Fruit fly (Drosophila melanogaster) whole organism, embryonic: Measurements from ENCODE around the gene RpL28.
A peak's percentile ranks its signal among the peaks of the same experiment; 100 is the strongest.

Experiments
- Asciz ChIP-seq: fragments of 200-800 bp; sonication (Bioruptor generic); optimal IDR thresholded peaks from 2 replicates; lab custom pipeline; 2017; ENCODE audit warnings: missing biosample characterization, mild to moderate bottlenecking, missing genetic modification characterization, missing genetic modification reagents
- Atf3 ChIP-seq: fragments of 200-800 bp; sonication (Bioruptor generic); optimal IDR thresholded peaks from 3 replicates; lab custom pipeline; 2016; ENCODE audit warnings: missing biosample characterization, missing genetic modification characterization
- B-H2 ChIP-seq: fragments of 200-800 bp; sonication (Bioruptor generic); optimal IDR thresholded peaks from 2 replicates; lab custom pipeline; 2018; ENCODE audit warnings: missing biosample characterization, mild to moderate bottlenecking, missing genetic modification characterization
- CG10267 ChIP-seq: fragments of 200-800 bp; sonication (Bioruptor generic); optimal IDR thresholded peaks from 2 replicates; lab custom pipeline; 2018; ENCODE audit warnings: missing biosample characterization, mild to moderate bottlenecking, missing genetic modification characterization, moderate library complexity
- CG11456 ChIP-seq: fragments of 200-800 bp; sonication (Bioruptor generic); IDR thresholded peaks from 3 replicates; pipeline ENCODE4 v1.3.6; 2022; ENCODE audit warnings: missing biosample characterization, missing genetic modification characterization
- CG12219 ChIP-seq: fragments of 200-800 bp; sonication (Bioruptor generic); optimal IDR thresholded peaks from 3 replicates; lab custom pipeline; 2018; ENCODE audit warnings: missing biosample characterization, mild to moderate bottlenecking, missing genetic modification characterization
- CG12391 ChIP-seq: fragments of 200-800 bp; sonication (Bioruptor generic); optimal IDR thresholded peaks from 3 replicates; lab custom pipeline; 2018; ENCODE audit warnings: missing biosample characterization, mild to moderate bottlenecking, missing genetic modification characterization, moderate library complexity
- CG13287 ChIP-seq: fragments of 200-800 bp; sonication (Bioruptor generic); IDR thresholded peaks from 2 replicates; pipeline ENCODE4 v1.3.6; 2022; ENCODE audit warnings: missing biosample characterization, missing genetic modification characterization; ENCODE audit not compliant: partially characterized antibody
- CG14860 ChIP-seq: fragments of 200-800 bp; sonication (Bioruptor generic); IDR thresholded peaks from 3 replicates; pipeline ENCODE4 v1.3.6; 2022; ENCODE audit warnings: missing biosample characterization, missing genetic modification characterization; ENCODE audit not compliant: partially characterized antibody
- CG17612 ChIP-seq: fragments of 200-800 bp; sonication (Bioruptor generic); IDR thresholded peaks from 2 replicates; pipeline ENCODE4 v1.3.6; 2022; ENCODE audit warnings: missing biosample characterization, missing genetic modification characterization
- CG17802 ChIP-seq: fragments of 200-800 bp; sonication (Bioruptor generic); optimal IDR thresholded peaks from 2 replicates; lab custom pipeline; 2018; ENCODE audit warnings: missing biosample characterization, mild to moderate bottlenecking, missing genetic modification characterization, moderate library complexity
- CG18619 ChIP-seq: fragments of 200-800 bp; sonication (Bioruptor generic); optimal IDR thresholded peaks from 3 replicates; lab custom pipeline; 2017; ENCODE audit warnings: missing biosample characterization, mild to moderate bottlenecking, missing genetic modification characterization
- CG2116 ChIP-seq: fragments of 200-800 bp; sonication (Bioruptor generic); optimal IDR thresholded peaks from 3 replicates; lab custom pipeline; 2018; ENCODE audit warnings: missing biosample characterization, mild to moderate bottlenecking, missing genetic modification characterization
- CG33213 ChIP-seq: fragments of 200-800 bp; sonication (Bioruptor generic); optimal IDR thresholded peaks from 3 replicates; lab custom pipeline; 2016; ENCODE audit warnings: missing biosample characterization, missing genetic modification characterization
- CG4360 ChIP-seq: fragments of 200-800 bp; sonication (Bioruptor generic); IDR thresholded peaks from 2 replicates; pipeline ENCODE4 v1.3.6; 2022; ENCODE audit warnings: missing biosample characterization, missing genetic modification characterization
- CG4617 ChIP-seq: fragments of 200-800 bp; sonication (Bioruptor generic); optimal IDR thresholded peaks from 3 replicates; lab custom pipeline; 2016; ENCODE audit warnings: missing biosample characterization, missing genetic modification characterization, borderline replicate concordance
- CG7963 ChIP-seq: fragments of 200-800 bp; sonication (Bioruptor generic); IDR thresholded peaks from 3 replicates; pipeline ENCODE4 v1.3.6; 2022; ENCODE audit warnings: missing biosample characterization, missing genetic modification characterization; ENCODE audit not compliant: partially characterized antibody
- CG8478 ChIP-seq: fragments of >200 bp; optimal IDR thresholded peaks from 2 replicates; lab custom pipeline; 2018
- CG9437 ChIP-seq: fragments of 200-800 bp; sonication (Bioruptor generic); optimal IDR thresholded peaks from 2 replicates; lab custom pipeline; 2018; ENCODE audit warnings: missing biosample characterization, mild to moderate bottlenecking, missing genetic modification characterization
- CG9932 ChIP-seq: fragments of 200-800 bp; sonication (Bioruptor generic); IDR thresholded peaks from 2 replicates; pipeline ENCODE4 v1.3.6; 2022; ENCODE audit warnings: missing biosample characterization, missing genetic modification characterization
- Dbx ChIP-seq: fragments of 200-800 bp; sonication (Bioruptor generic); IDR thresholded peaks from 3 replicates; pipeline ENCODE4 v1.3.6; 2022; ENCODE audit warnings: missing biosample characterization, missing genetic modification characterization
- Dp ChIP-seq: fragments of 200-800 bp; sonication (Bioruptor generic); optimal IDR thresholded peaks from 2 replicates; lab custom pipeline; 2018; ENCODE audit warnings: missing biosample characterization, mild to moderate bottlenecking, missing genetic modification characterization, moderate library complexity
- Drgx ChIP-seq: fragments of 200-800 bp; sonication (Bioruptor generic); IDR thresholded peaks from 2 replicates; pipeline ENCODE4 v1.3.6; 2022; ENCODE audit warnings: missing biosample characterization, missing genetic modification characterization
- Fer3 ChIP-seq: fragments of 200-800 bp; sonication (Bioruptor generic); optimal IDR thresholded peaks from 2 replicates; lab custom pipeline; 2018; ENCODE audit warnings: missing biosample characterization, mild to moderate bottlenecking, missing genetic modification characterization, moderate library complexity
- HLHmδ ChIP-seq: fragments of 200-800 bp; sonication (Bioruptor generic); optimal IDR thresholded peaks from 2 replicates; lab custom pipeline; 2018; ENCODE audit warnings: missing biosample characterization, mild to moderate bottlenecking, missing genetic modification characterization, moderate library complexity
- MESR4 ChIP-seq: fragments of 200-800 bp; sonication (Bioruptor generic); optimal IDR thresholded peaks from 2 replicates; lab custom pipeline; 2018; ENCODE audit warnings: missing biosample characterization, mild to moderate bottlenecking, missing genetic modification characterization, moderate library complexity
- PHDP ChIP-seq: fragments of 200-800 bp; sonication (Bioruptor generic); optimal IDR thresholded peaks from 3 replicates; lab custom pipeline; 2018; ENCODE audit warnings: missing biosample characterization, mild to moderate bottlenecking, missing genetic modification characterization, moderate library complexity
- Scr ChIP-seq: fragments of 200-800 bp; sonication (Bioruptor generic); IDR thresholded peaks from 2 replicates; pipeline ENCODE4 v1.3.6; 2022; ENCODE audit warnings: missing biosample characterization, missing genetic modification characterization; ENCODE audit not compliant: partially characterized antibody
- Xbp1 ChIP-seq: fragments of 200-800 bp; sonication (Bioruptor generic); optimal IDR thresholded peaks from 3 replicates; lab custom pipeline; 2016; ENCODE audit warnings: missing biosample characterization, mild to moderate bottlenecking, missing genetic modification characterization
- dm ChIP-seq: fragments of 200-800 bp; sonication (Bioruptor generic); optimal IDR thresholded peaks from 3 replicates; lab custom pipeline; 2016; ENCODE audit warnings: missing biosample characterization, missing genetic modification characterization
- dpn ChIP-seq, 2 experiments: fragments of 200-800 bp; sonication (Bioruptor generic); optimal IDR thresholded peaks; 3 replicates each; lab custom pipeline; 2016; ENCODE audit warnings: missing biosample characterization in 2 of 2, missing genetic modification characterization in 2 of 2
- kah ChIP-seq: fragments of 200-800 bp; sonication (Bioruptor generic); optimal IDR thresholded peaks from 2 replicates; lab custom pipeline; 2018; ENCODE audit warnings: missing biosample characterization, mild to moderate bottlenecking, missing genetic modification characterization
- mld ChIP-seq: fragments of 200-800 bp; sonication (Bioruptor generic); IDR thresholded peaks from 3 replicates; pipeline ENCODE4 v1.3.6; 2022; ENCODE audit warnings: missing biosample characterization, missing genetic modification characterization; ENCODE audit not compliant: partially characterized antibody
- onecut ChIP-seq: fragments of 200-800 bp; sonication (Bioruptor generic); IDR thresholded peaks from 2 replicates; pipeline ENCODE4 v1.3.6; 2022; ENCODE audit warnings: missing biosample characterization, missing genetic modification characterization
- pzg ChIP-seq: fragments of 200-800 bp; sonication (Bioruptor generic); optimal IDR thresholded peaks from 3 replicates; lab custom pipeline; 2018; ENCODE audit warnings: missing biosample characterization, mild to moderate bottlenecking, missing genetic modification characterization, moderate library complexity
- ro ChIP-seq: fragments of 200-800 bp; sonication (Bioruptor generic); IDR thresholded peaks from 2 replicates; pipeline ENCODE4 v1.3.6; 2022; ENCODE audit warnings: missing biosample characterization, missing genetic modification characterization
- salm ChIP-seq: fragments of 200-800 bp; sonication (Bioruptor generic); optimal IDR thresholded peaks from 2 replicates; lab custom pipeline; 2018; ENCODE audit warnings: missing biosample characterization, mild to moderate bottlenecking, missing genetic modification characterization
- sens ChIP-seq: fragments of 200-800 bp; sonication (Bioruptor generic); peaks from one replicate; lab custom pipeline; 2016; ENCODE audit warnings: missing biosample characterization, missing genetic modification characterization
- slbo ChIP-seq: fragments of 200-800 bp; sonication (Bioruptor generic); IDR thresholded peaks from 2 replicates; pipeline ENCODE4 v1.3.6; 2022; ENCODE audit warnings: missing biosample characterization, missing genetic modification characterization
- slou ChIP-seq: fragments of 200-800 bp; sonication (Bioruptor generic); optimal IDR thresholded peaks from 3 replicates; lab custom pipeline; 2016; ENCODE audit warnings: missing biosample characterization, missing genetic modification characterization
- stwl ChIP-seq: fragments of 200-800 bp; sonication (Bioruptor generic); optimal IDR thresholded peaks from 3 replicates; lab custom pipeline; 2018; ENCODE audit warnings: missing biosample characterization, mild to moderate bottlenecking, missing genetic modification characterization, moderate library complexity
- tll ChIP-seq, 2 experiments: fragments of 200-800 bp in 1 of 2; fragments of >200 bp in 1 of 2; sonication (Bioruptor generic) in 1 of 2; optimal IDR thresholded peaks; 2 replicates each; lab custom pipeline; 2017 to 2019; ENCODE audit warnings: missing biosample characterization in 2 of 2, missing genetic modification characterization in 2 of 2, mild to moderate bottlenecking in 1 of 2, moderate library complexity in 1 of 2
- trem ChIP-seq: fragments of 200-800 bp; optimal IDR thresholded peaks from 3 replicates; lab custom pipeline; 2019; ENCODE audit warnings: missing biosample characterization, mild to moderate bottlenecking, missing genetic modification characterization, moderate library complexity
- vvl ChIP-seq: fragments of 200-800 bp; sonication (Bioruptor generic); IDR thresholded peaks from 2 replicates; pipeline ENCODE4 v1.3.6; 2022; ENCODE audit warnings: missing biosample characterization, missing genetic modification characterization
- zfh1 ChIP-seq: fragments of 200-800 bp; sonication (Bioruptor generic); IDR thresholded peaks from 3 replicates; pipeline ENCODE4 v1.3.6; 2022; ENCODE audit warnings: missing biosample characterization, missing genetic modification characterization

Gene RpL28

DNA sequence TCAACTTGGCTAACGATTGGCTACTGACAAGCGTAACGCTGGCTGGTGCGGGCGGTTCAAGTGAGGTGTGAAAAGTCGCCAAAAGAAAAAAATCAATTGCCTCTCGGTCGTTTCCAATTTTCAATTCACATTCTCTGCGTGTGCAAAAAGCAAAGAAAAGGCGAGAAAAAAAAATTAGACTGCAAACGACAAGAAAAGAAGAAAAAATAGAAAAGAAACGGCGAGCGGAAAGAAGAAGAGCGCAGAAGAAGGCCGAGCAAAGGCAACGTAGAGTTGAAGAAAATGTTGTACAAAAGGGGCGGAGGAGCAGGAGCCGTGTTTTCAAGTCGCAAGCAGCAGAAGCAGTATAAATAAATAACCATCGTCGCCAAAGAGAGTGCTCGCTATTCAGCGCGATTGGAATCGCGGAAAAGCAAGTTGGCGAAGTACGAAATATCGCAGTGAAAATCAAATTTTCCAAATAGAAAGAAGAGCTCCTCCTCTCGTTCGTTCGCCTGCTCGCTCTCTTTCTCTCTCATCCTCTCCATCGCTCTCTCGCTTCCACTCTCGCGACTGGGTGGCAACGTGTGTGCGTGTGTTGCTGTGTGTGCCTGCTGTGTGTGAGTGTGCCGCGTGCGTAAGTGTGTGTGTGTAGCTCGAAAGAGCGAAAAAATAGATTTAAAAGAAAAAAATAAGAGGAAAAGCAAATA lies 3.2 kb upstream of the RpL28 start (continued):
- peak; percentile 14 for TF ChIP-seq B-H2
- no peak for TF ChIP-seq trem (tag; lab: Kevin White, UChicago)
- TF ChIP-seq sens, result peak; percentile 10
- TF ChIP-seq CG12219 (GFP tag; lab: Kevin White, UChicago), result peak; percentile 57
- peak; percentile 6; the same call in 1 of the 2 replicates for TF ChIP-seq onecut (GFP tag; lab: Robert Waterston, UW)
- TF ChIP-seq dpn (GFP tag; optimal IDR thresholded peaks at IDR 0.05; lab: Kevin White, UChicago), result peak in 1 of 2 experiments; percentile 17
- TF ChIP-seq dm (GFP tag; lab: Kevin White, UChicago), result peak; percentile 3
- TF ChIP-seq CG8478 (lab: Kevin White, UChicago), result peak; percentile 90
- TF ChIP-seq CG11456 (GFP tag; lab: Robert Waterston, UW), result no peak
- TF ChIP-seq Asciz (GFP tag; lab: Kevin White, UChicago), result no peak
- 0 out of 3 replicates have a peak, but pooled peaks have one; percentile 13 for TF ChIP-seq Dbx (GFP tag; lab: Robert Waterston, UW)
- no peak for TF ChIP-seq slou (GFP tag; lab: Kevin White, UChicago)
- peak; percentile 23 for TF ChIP-seq MESR4 (GFP tag; lab: Kevin White, UChicago)
- TF ChIP-seq Drgx (GFP tag; lab: Robert Waterston, UW), result 0 out of 2 replicates have a peak, but pooled peaks have one; percentile 11
- TF ChIP-seq zfh1 (GFP tag; lab: Robert Waterston, UW), result no peak
- no peak for TF ChIP-seq Fer3
- TF ChIP-seq CG18619, result no peak
- TF ChIP-seq Atf3, result no peak

DNA sequence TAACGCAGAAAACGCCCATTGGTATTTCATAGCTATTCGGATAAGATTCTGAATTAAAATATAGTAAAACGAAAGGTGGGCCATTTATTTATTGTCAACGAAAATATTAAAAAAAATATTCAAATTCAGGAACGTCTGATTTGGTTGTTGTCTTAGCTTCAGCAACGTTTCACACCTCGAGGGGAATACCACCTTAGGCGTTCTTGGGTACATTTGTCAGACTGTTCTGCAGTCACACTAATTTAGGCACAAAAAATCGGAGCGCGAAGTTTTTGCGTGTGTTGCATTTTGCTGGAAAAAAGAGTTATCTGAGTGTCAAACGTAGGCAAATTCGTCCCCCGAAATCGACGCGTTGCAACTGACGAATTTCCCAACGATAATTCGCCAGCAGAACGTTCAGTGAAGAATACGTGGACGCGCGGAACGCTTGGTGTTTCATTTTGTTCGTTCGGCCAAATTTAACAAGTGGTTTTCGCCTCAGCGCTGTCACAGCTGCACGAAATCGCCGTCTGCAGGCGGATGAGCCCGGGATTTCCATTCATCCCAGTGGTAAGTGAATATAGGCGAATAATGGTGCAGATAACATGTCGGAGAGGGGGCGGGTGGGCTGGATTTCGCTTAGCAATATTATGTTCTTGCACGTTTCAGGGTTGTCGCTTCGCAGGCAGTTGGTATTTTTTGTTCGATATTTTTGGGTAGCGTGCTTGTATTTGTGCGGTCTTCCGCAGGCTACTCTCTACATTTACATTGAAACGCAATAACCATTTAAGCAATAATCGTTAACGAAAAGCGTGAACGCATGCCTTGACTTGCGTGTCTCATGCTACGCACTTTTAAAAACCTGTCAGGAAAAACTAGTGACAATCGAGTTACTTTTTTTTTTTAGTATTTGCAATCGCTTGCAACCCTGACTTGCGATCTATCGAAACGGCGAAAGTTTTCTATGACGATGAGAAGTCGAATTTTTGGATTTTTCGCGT lies 2.3 kb upstream of the RpL28 start, which contains the start of gene Larp4B:
Larp4B (plus strand) TSS at position 99 of the 980 bp plus-strand sequence.
- TF ChIP-seq PHDP (tag; lab: Kevin White, UChicago) (peak; percentile 2), salm (tag; lab: Kevin White, UChicago) (peak; percentile 8), CG10267 (tag; lab: Kevin White, UChicago) (peak; percentile 24), CG13287 (GFP tag; lab: Robert Waterston, UW) (peak; percentile 72), CG17612 (GFP tag; lab: Robert Waterston, UW) (no peak), CG9437 (GFP tag; lab: Kevin White, UChicago) (peak; percentile 46), slbo (GFP tag; lab: Robert Waterston, UW) (peak; percentile 35; the same call in 1 of the 2 replicates), Scr (GFP tag; lab: Robert Waterston, UW) (peak; percentile 72), vvl (GFP tag; lab: Robert Waterston, UW) (peak; percentile 84), CG14860 (GFP tag; lab: Robert Waterston, UW) (peak; percentile 72; the same call in 2 of the 3 replicates), MESR4 (GFP tag; lab: Kevin White, UChicago) (peak; percentile 62), CG7963 (no peak), tll (GFP tag; optimal IDR thresholded peaks at IDR 0.05; lab: Kevin White, UChicago) (no peak), CG33213 (peak; percentile 80), stwl (tag; lab: Kevin White, UChicago) (peak; percentile 72), CG17802 (no peak), mld (GFP tag; lab: Robert Waterston, UW) (0 out of 3 replicates have a peak, but pooled peaks have one; percentile 39), Dp (GFP tag; lab: Kevin White, UChicago) (peak; percentile 71), CG12391 (tag; lab: Kevin White, UChicago) (peak; percentile 1), CG2116 (GFP tag; lab: Kevin White, UChicago) (peak; percentile 98), CG9932 (GFP tag; lab: Robert Waterston, UW) (peak; percentile 50), CG4360 (peak; percentile 18; the same call in 1 of the 2 replicates), ro (GFP tag; lab: Robert Waterston, UW) (no peak), pzg (GFP tag; lab: Kevin White, UChicago) (peak; percentile 89), Xbp1 (GFP tag; lab: Kevin White, UChicago) (peak; percentile 21), HLHmδ (GFP tag; lab: Kevin White, UChicago) (no peak), kah (GFP tag; lab: Kevin White, UChicago) (peak; percentile 94), CG4617 (GFP tag; lab: Kevin White, UChicago) (peak; percentile 89)
